Worm (Caenorhabditis elegans) whole organism, L3 larva: ENCODE data around the gene mboa-6.

Experiments
- R02D3.7 ChIP-seq: fragments of 150-350 bp; optimal IDR thresholded peaks from 2 replicates; lab custom pipeline; 2014; ENCODE audit warnings: missing biosample characterization, missing genetic modification characterization
- ZK546.5 ChIP-seq: sonication (generic microtip); optimal IDR thresholded peaks from 2 replicates; lab custom pipeline; 2017; ENCODE audit warnings: missing biosample characterization, missing genetic modification characterization
- aly-2 ChIP-seq: fragments of 150-350 bp; optimal IDR thresholded peaks from 2 replicates; lab custom pipeline; 2014; ENCODE audit warnings: missing biosample characterization, missing genetic modification characterization
- ama-1 ChIP-seq: fragments of 150-350 bp; optimal IDR thresholded peaks from 2 replicates; lab custom pipeline; 2018
- ceh-16 ChIP-seq: sonication (generic microtip); optimal IDR thresholded peaks from 2 replicates; lab custom pipeline; 2017; ENCODE audit warnings: missing biosample characterization, missing genetic modification characterization
- ceh-28 ChIP-seq: fragments of 150-350 bp; optimal IDR thresholded peaks from 2 replicates; lab custom pipeline; 2014; ENCODE audit warnings: missing biosample characterization, missing genetic modification reagents, missing genetic modification characterization
- ceh-82 ChIP-seq: fragments of 150-350 bp; optimal IDR thresholded peaks from 2 replicates; lab custom pipeline; 2014; ENCODE audit warnings: missing biosample characterization, missing genetic modification characterization
- ceh-9 ChIP-seq: sonication (generic microtip); optimal IDR thresholded peaks from 2 replicates; lab custom pipeline; 2018; ENCODE audit warnings: missing biosample characterization, missing genetic modification characterization
- daf-12 ChIP-seq: fragments of 150-350 bp; optimal IDR thresholded peaks from 2 replicates; lab custom pipeline; 2014; ENCODE audit warnings: missing biosample characterization, missing genetic modification reagents, missing genetic modification characterization
- egl-27 ChIP-seq: sonication (generic microtip); optimal IDR thresholded peaks from 4 replicates; lab custom pipeline; 2017; ENCODE audit warnings: missing biosample characterization, missing genetic modification reagents, missing genetic modification characterization
- egl-5 ChIP-seq: fragments of 150-350 bp; optimal IDR thresholded peaks from 2 replicates; lab custom pipeline; 2017; ENCODE audit warnings: missing biosample characterization, missing genetic modification reagents, missing genetic modification characterization, inconsistent platforms
- elt-1 ChIP-seq: fragments of 150-350 bp; optimal IDR thresholded peaks from 2 replicates; lab custom pipeline; 2014; ENCODE audit warnings: missing biosample characterization, missing genetic modification characterization
- elt-2 ChIP-seq: sonication (generic microtip); optimal IDR thresholded peaks from 2 replicates; lab custom pipeline; 2016; ENCODE audit warnings: missing genetic modification reagents, mild to moderate bottlenecking, missing genetic modification characterization, missing compliant biosample characterization
- elt-3 ChIP-seq, 3 experiments: fragments of 150-350 bp in 1 of 3; sonication (generic microtip) in 2 of 3; optimal IDR thresholded peaks; 2 replicates in 2 of 3; 4 replicates in 1 of 3; lab custom pipeline; 2014 to 2017; ENCODE audit warnings: missing biosample characterization in 3 of 3, missing genetic modification characterization in 3 of 3
- eor-1 ChIP-seq, 2 experiments: fragments of 150-350 bp; optimal IDR thresholded peaks; 2 replicates each; lab custom pipeline; 2014 to 2018; ENCODE audit warnings: missing biosample characterization in 2 of 2, missing genetic modification characterization in 2 of 2
- fkh-10 ChIP-seq: sonication (generic microtip); optimal IDR thresholded peaks from 2 replicates; lab custom pipeline; 2017; ENCODE audit warnings: missing biosample characterization, missing genetic modification reagents, missing genetic modification characterization
- fkh-2 ChIP-seq: fragments of 150-350 bp; optimal IDR thresholded peaks from 2 replicates; lab custom pipeline; 2014; ENCODE audit warnings: missing biosample characterization, missing genetic modification reagents, missing genetic modification characterization
- fos-1 ChIP-seq: fragments of 150-350 bp; optimal IDR thresholded peaks from 2 replicates; lab custom pipeline; 2014; ENCODE audit warnings: missing biosample characterization, missing genetic modification characterization
- hmg-11 ChIP-seq: sonication (generic microtip); optimal IDR thresholded peaks from 2 replicates; lab custom pipeline; 2016; ENCODE audit warnings: missing genetic modification characterization, missing compliant biosample characterization
- jun-1 ChIP-seq: fragments of 150-350 bp; optimal IDR thresholded peaks from 2 replicates; lab custom pipeline; 2014; ENCODE audit warnings: missing biosample characterization, missing genetic modification reagents, missing genetic modification characterization
- lin-15B ChIP-seq: fragments of 150-350 bp; optimal IDR thresholded peaks from 2 replicates; lab custom pipeline; 2014; ENCODE audit warnings: missing biosample characterization, missing genetic modification characterization
- lin-39 ChIP-seq: fragments of 150-350 bp; optimal IDR thresholded peaks from 2 replicates; lab custom pipeline; 2018; ENCODE audit warnings: missing biosample characterization, missing genetic modification reagents, missing genetic modification characterization
- lsy-12 ChIP-seq: sonication (generic microtip); optimal IDR thresholded peaks from 2 replicates; lab custom pipeline; 2016; ENCODE audit warnings: mild to moderate bottlenecking, missing genetic modification characterization, missing compliant biosample characterization
- mdl-1 ChIP-seq: fragments of 150-350 bp; optimal IDR thresholded peaks from 2 replicates; lab custom pipeline; 2014; ENCODE audit warnings: missing biosample characterization, missing genetic modification characterization
- mml-1 ChIP-seq: fragments of 150-350 bp; sonication (generic microtip); optimal IDR thresholded peaks from 3 replicates; lab custom pipeline; 2014; ENCODE audit warnings: missing biosample characterization, missing genetic modification characterization
- nfya-1 ChIP-seq: sonication (generic microtip); optimal IDR thresholded peaks from 2 replicates; lab custom pipeline; 2017; ENCODE audit warnings: missing genetic modification characterization, mild to moderate bottlenecking, missing compliant biosample characterization, antibody characterized with exemption, moderate library complexity; ENCODE audit not compliant: insufficient read depth
- nhr-11 ChIP-seq: fragments of 150-350 bp; optimal IDR thresholded peaks from 2 replicates; lab custom pipeline; 2014; ENCODE audit warnings: missing biosample characterization, missing genetic modification characterization
- nhr-12 ChIP-seq: fragments of 150-350 bp; optimal IDR thresholded peaks from 2 replicates; lab custom pipeline; 2014; ENCODE audit warnings: missing biosample characterization, missing genetic modification characterization
- nhr-23 ChIP-seq: fragments of 150-350 bp; optimal IDR thresholded peaks from 2 replicates; lab custom pipeline; 2014; ENCODE audit warnings: missing biosample characterization, missing genetic modification reagents, missing genetic modification characterization
- nhr-237 ChIP-seq: fragments of 150-350 bp; optimal IDR thresholded peaks from 2 replicates; lab custom pipeline; 2014; ENCODE audit warnings: missing biosample characterization, missing genetic modification characterization
- nhr-25 ChIP-seq: sonication (generic microtip); optimal IDR thresholded peaks from 2 replicates; lab custom pipeline; 2017; ENCODE audit warnings: missing biosample characterization, missing genetic modification characterization
- nhr-28 ChIP-seq: fragments of 150-350 bp; optimal IDR thresholded peaks from 2 replicates; lab custom pipeline; 2014; ENCODE audit warnings: missing biosample characterization, missing genetic modification characterization
- nhr-43 ChIP-seq: sonication (generic microtip); optimal IDR thresholded peaks from 2 replicates; lab custom pipeline; 2016; ENCODE audit warnings: mild to moderate bottlenecking, missing genetic modification characterization, missing compliant biosample characterization; ENCODE audit not compliant: poor library complexity, severe bottlenecking
- nhr-67 ChIP-seq: fragments of 150-350 bp; optimal IDR thresholded peaks from 2 replicates; lab custom pipeline; 2014; ENCODE audit warnings: missing biosample characterization, missing genetic modification characterization
- nhr-76 ChIP-seq: fragments of 150-350 bp; sonication (generic microtip); optimal IDR thresholded peaks from 5 replicates; lab custom pipeline; 2014; ENCODE audit warnings: missing biosample characterization, missing genetic modification characterization
- nhr-77 ChIP-seq: fragments of 150-350 bp; optimal IDR thresholded peaks from 2 replicates; lab custom pipeline; 2014; ENCODE audit warnings: missing biosample characterization, missing genetic modification characterization
- pha-4 ChIP-seq: fragments of 150-350 bp; optimal IDR thresholded peaks from 2 replicates; lab custom pipeline; 2014; ENCODE audit warnings: missing biosample characterization, missing genetic modification reagents, missing genetic modification characterization
- pqm-1 ChIP-seq: fragments of 150-350 bp; optimal IDR thresholded peaks from 2 replicates; lab custom pipeline; 2017; ENCODE audit warnings: missing biosample characterization, missing genetic modification characterization, inconsistent platforms
- sea-2 ChIP-seq: fragments of 150-350 bp; sonication (generic microtip); optimal IDR thresholded peaks from 4 replicates; lab custom pipeline; 2014; ENCODE audit warnings: missing biosample characterization, missing genetic modification reagents, missing genetic modification characterization
- skn-1 ChIP-seq: fragments of 150-350 bp; optimal IDR thresholded peaks from 2 replicates; lab custom pipeline; 2014; ENCODE audit warnings: missing biosample characterization, missing genetic modification characterization
- snpc-4 ChIP-seq: fragments of 150-350 bp; optimal IDR thresholded peaks from 2 replicates; lab custom pipeline; 2014; ENCODE audit warnings: missing biosample characterization, missing genetic modification characterization
- tbx-2 ChIP-seq: sonication (generic microtip); optimal IDR thresholded peaks from 2 replicates; lab custom pipeline; 2016; ENCODE audit warnings: mild to moderate bottlenecking, missing genetic modification characterization, missing compliant biosample characterization
- unc-39 ChIP-seq: sonication (generic microtip); optimal IDR thresholded peaks from 4 replicates; lab custom pipeline; 2017; ENCODE audit warnings: missing biosample characterization, missing genetic modification characterization
- unc-62 ChIP-seq: fragments of 150-350 bp; sonication (generic microtip); optimal IDR thresholded peaks from 4 replicates; lab custom pipeline; 2014; ENCODE audit warnings: missing biosample characterization, missing genetic modification reagents, missing genetic modification characterization
- zag-1 ChIP-seq: fragments of 150-350 bp; optimal IDR thresholded peaks from 2 replicates; lab custom pipeline; 2014; ENCODE audit warnings: missing biosample characterization, missing genetic modification characterization
- ztf-11 ChIP-seq: fragments of 150-350 bp; optimal IDR thresholded peaks from 2 replicates; lab custom pipeline; 2014; ENCODE audit warnings: missing biosample characterization, missing genetic modification characterization
- ztf-4 ChIP-seq: fragments of 150-350 bp; optimal IDR thresholded peaks from 2 replicates; lab custom pipeline; 2014; ENCODE audit warnings: missing biosample characterization, missing genetic modification characterization

The mboa-6 gene

ce11 chrIII:1927230-1927629 lies 34.5 kb downstream of the mboa-6 start:
- no peak for TF ChIP-seq lsy-12
- no peak for TF ChIP-seq nhr-237
- no peak for TF ChIP-seq ceh-16 (tag; lab: Kevin White, UChicago)
- no peak for TF ChIP-seq nhr-67 (tag; lab: Kevin White, UChicago)
- TF ChIP-seq elt-2 = no peak
- no peak for TF ChIP-seq egl-27 (tag; lab: Kevin White, UChicago)
- no peak for TF ChIP-seq egl-5 (tag; lab: Kevin White, UChicago)
- no peak for TF ChIP-seq fos-1 (tag; lab: Kevin White, UChicago)
- TF ChIP-seq elt-1 (tag; lab: Kevin White, UChicago) = no peak
- no peak for TF ChIP-seq nhr-43 (tag; lab: Kevin White, UChicago)
- no peak for TF ChIP-seq ama-1
- no peak for TF ChIP-seq eor-1 (tag; optimal IDR thresholded peaks at IDR 0.05; lab: Kevin White, UChicago)
- TF ChIP-seq fkh-2 (tag; lab: Kevin White, UChicago) = no peak
- no peak for TF ChIP-seq ceh-9 (tag; lab: Kevin White, UChicago)
- TF ChIP-seq nhr-11 = no peak
- TF ChIP-seq snpc-4 (tag; lab: Kevin White, UChicago) = no peak
- no peak for TF ChIP-seq tbx-2 (tag; lab: Kevin White, UChicago)
- no peak for TF ChIP-seq pha-4 (tag; lab: Kevin White, UChicago)

DNA sequence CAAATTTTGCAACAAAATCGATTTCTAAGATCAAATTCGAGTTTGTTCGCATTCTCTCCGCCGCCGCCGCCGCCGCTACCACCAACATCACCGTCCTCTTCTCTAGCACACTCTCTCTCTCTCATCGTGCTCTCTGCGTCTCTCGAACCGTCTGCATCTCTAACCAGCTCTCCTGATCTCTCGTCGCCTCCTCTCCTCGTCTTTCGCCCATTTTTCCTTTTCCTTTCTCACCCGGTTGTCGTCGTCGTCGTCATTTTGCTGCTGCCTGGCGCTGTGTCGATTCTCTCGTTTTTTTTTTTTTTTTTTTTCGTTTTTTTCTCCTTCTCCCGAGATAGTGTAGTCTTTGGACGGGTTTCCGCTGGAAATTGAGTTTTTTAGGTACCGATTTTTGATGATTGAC lies 35.3 kb downstream of the mboa-6 start:
- TF ChIP-seq eor-1 (tag; optimal IDR thresholded peaks at IDR 0.05; lab: Kevin White, UChicago) = no peak
- TF ChIP-seq skn-1 = peak; percentile 70
- peak; percentile 7 for TF ChIP-seq ztf-4 (tag; lab: Kevin White, UChicago)
- TF ChIP-seq nhr-23 (tag; lab: Kevin White, UChicago) = peak; percentile 97
- TF ChIP-seq nhr-25 = peak; percentile 99
- peak; percentile 82 for TF ChIP-seq fkh-10 (GFP tag; lab: Kevin White, UChicago)
- peak; percentile 83 for TF ChIP-seq unc-62
- TF ChIP-seq unc-39 (tag; lab: Kevin White, UChicago) = no peak
- TF ChIP-seq mdl-1 = peak; percentile 72
- peak; percentile 90 for TF ChIP-seq jun-1 (tag; lab: Kevin White, UChicago)
- TF ChIP-seq ztf-11 (tag; lab: Kevin White, UChicago) = no peak
- peak; percentile 32 for TF ChIP-seq fos-1 (tag; lab: Kevin White, UChicago)
- peak; percentile 73 for TF ChIP-seq R02D3.7 (tag; lab: Kevin White, UChicago)
- TF ChIP-seq nhr-28 = no peak
- no peak for TF ChIP-seq ZK546.5 (tag; lab: Kevin White, UChicago)
- no peak for TF ChIP-seq egl-5 (tag; lab: Kevin White, UChicago)
- TF ChIP-seq zag-1 = no peak
- TF ChIP-seq daf-12 (tag; lab: Kevin White, UChicago) = no peak
- peak; percentile 92 for TF ChIP-seq egl-27 (tag; lab: Kevin White, UChicago)
- peak; percentile 79 for TF ChIP-seq lsy-12
- TF ChIP-seq hmg-11 = peak; percentile 42
- TF ChIP-seq nhr-12 = no peak
- TF ChIP-seq sea-2 = no peak
- TF ChIP-seq pha-4 (tag; lab: Kevin White, UChicago) = peak; percentile 97
- TF ChIP-seq tbx-2 (tag; lab: Kevin White, UChicago) = peak; percentile 65
- no peak for TF ChIP-seq aly-2 (tag; lab: Kevin White, UChicago)
- TF ChIP-seq nfya-1 (tag; lab: Kevin White, UChicago) = peak; percentile 97
- TF ChIP-seq nhr-76 (tag; lab: Kevin White, UChicago) = no peak
- TF ChIP-seq nhr-237 = no peak
- peak; percentile 76 for TF ChIP-seq elt-2
- peak; percentile 85 for TF ChIP-seq ceh-28 (tag; lab: Kevin White, UChicago)
- TF ChIP-seq elt-3 (tag; optimal IDR thresholded peaks at IDR 0.05; lab: Kevin White, UChicago) = no peak
- peak; percentile 40 for TF ChIP-seq ama-1
- TF ChIP-seq mml-1 (tag; lab: Kevin White, UChicago) = no peak
- TF ChIP-seq nhr-67 (tag; lab: Kevin White, UChicago) = no peak
- TF ChIP-seq nhr-43 (tag; lab: Kevin White, UChicago) = peak; percentile 97
- TF ChIP-seq pqm-1 (tag; lab: Kevin White, UChicago) = peak; percentile 74
- TF ChIP-seq ceh-9 (tag; lab: Kevin White, UChicago) = no peak
- TF ChIP-seq nhr-77 (tag; lab: Kevin White, UChicago) = peak; percentile 1
- TF ChIP-seq lin-15B (tag; lab: Kevin White, UChicago) = peak; percentile 51
- peak; percentile 86 for TF ChIP-seq elt-1 (tag; lab: Kevin White, UChicago)
- TF ChIP-seq lin-39 (tag; lab: Kevin White, UChicago) = peak; percentile 97
- no peak for TF ChIP-seq fkh-2 (tag; lab: Kevin White, UChicago)
- TF ChIP-seq ceh-16 (tag; lab: Kevin White, UChicago) = no peak
- peak; percentile 70 for TF ChIP-seq ceh-82 (tag; lab: Kevin White, UChicago)
- peak; percentile 46 for TF ChIP-seq snpc-4 (tag; lab: Kevin White, UChicago)
- TF ChIP-seq nhr-11 = peak; percentile 60
